Fruit fly (Drosophila melanogaster): ENCODE data around the gene CG14692.
A peak's percentile ranks its signal among the peaks of the same experiment; 100 is the strongest.

The CG14692 gene

DNA sequence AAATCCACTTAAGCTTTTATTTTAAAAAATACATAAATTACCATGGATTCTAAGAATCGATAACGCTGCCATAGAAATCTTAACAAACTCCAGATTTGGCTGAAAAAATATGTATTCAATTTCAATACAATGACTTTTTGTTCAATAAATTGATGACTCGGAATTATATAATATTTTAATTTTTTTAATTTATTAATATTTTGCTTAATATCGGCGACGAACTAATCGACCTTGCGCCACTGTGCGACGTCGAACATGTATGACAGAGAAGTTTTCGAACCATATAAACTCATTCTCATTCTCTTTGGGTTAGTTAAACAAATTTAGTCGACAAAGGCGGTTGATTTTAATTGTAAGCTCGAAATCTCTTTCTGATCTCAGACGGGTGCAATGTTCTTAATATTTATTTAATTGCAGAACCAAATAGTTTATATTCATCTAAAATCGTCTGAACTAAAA, 45.8 kb upstream of the CG14692 start, which contains the start of gene CG42394 (continued):
- TF ChIP-seq peb (GFP tag; IDR thresholded peaks at IDR 0.05) (peak; percentile 78), CG4360 (GFP tag; IDR thresholded peaks at IDR 0.05) (peak; percentile 72), croc (GFP tag; conservative IDR thresholded peaks at IDR 0.05) (peak; percentile 92), CG3726 (GFP tag; IDR thresholded peaks at IDR 0.05) (peak; percentile 88; the same call in 1 of the 3 replicates), h (optimal IDR thresholded peaks at IDR 0.05) (no peak), Bgb (GFP tag; IDR thresholded peaks at IDR 0.05; ENCODE audit: partially characterized antibody) (peak; percentile 30; the same call in 1 of the 2 replicates), insv (GFP tag; optimal IDR thresholded peaks at IDR 0.05) (peak in 1 of 2 experiments; percentile 31), CG16863 (GFP tag; optimal IDR thresholded peaks at IDR 0.05) (peak; percentile 62), dysf (GFP tag; IDR thresholded peaks at IDR 0.05) (peak; percentile 95), abd-A (tag; optimal IDR thresholded peaks at IDR 0.05) (no peak), CG10321 (GFP tag; IDR thresholded peaks at IDR 0.05) (peak; percentile 74), wek (GFP tag; optimal IDR thresholded peaks at IDR 0.05) (peak; percentile 12), dan (GFP tag; IDR thresholded peaks at IDR 0.05) (no peak), Hey (tag; optimal IDR thresholded peaks at IDR 0.05) (peak; percentile 30), CG4424 (GFP tag; optimal IDR thresholded peaks at IDR 0.05) (peak; percentile 96), HLHmδ (GFP tag; optimal IDR thresholded peaks at IDR 0.05) (no peak), jing (GFP tag; optimal IDR thresholded peaks at IDR 0.05) (peak; percentile 73), CG18476 (GFP tag; optimal IDR thresholded peaks at IDR 0.05) (peak; percentile 91), CG6683 (GFP tag; optimal IDR thresholded peaks at IDR 0.05) (peak; percentile 96), CG17912 (GFP tag; optimal IDR thresholded peaks at IDR 0.05) (peak; percentile 80), slbo (GFP tag; IDR thresholded peaks at IDR 0.05) (peak; percentile 89), Hr39 (optimal IDR thresholded peaks at IDR 0.05) (no peak), grau (tag; optimal IDR thresholded peaks at IDR 0.05) (peak; percentile 95), D19A (tag; optimal IDR thresholded peaks at IDR 0.05) (peak; percentile 96), CG3281 (GFP tag; optimal IDR thresholded peaks at IDR 0.05) (peak; percentile 98), jigr1 (GFP tag; IDR thresholded peaks at IDR 0.05) (peak; percentile 21; the same call in 1 of the 3 replicates), Atf6 (GFP tag; IDR thresholded peaks at IDR 0.05) (peak; percentile 96), Rfx (GFP tag; IDR thresholded peaks at IDR 0.05) (peak; percentile 93), Bdp1 (GFP tag; optimal IDR thresholded peaks at IDR 0.05) (peak; percentile 64), otp (GFP tag; IDR thresholded peaks at IDR 0.05) (peak; percentile 93), cas (GFP tag; IDR thresholded peaks at IDR 0.05) (peak; percentile 90), eve (GFP tag; optimal IDR thresholded peaks at IDR 0.05) (peak in 1 of 2 experiments; percentile 67)

DNA sequence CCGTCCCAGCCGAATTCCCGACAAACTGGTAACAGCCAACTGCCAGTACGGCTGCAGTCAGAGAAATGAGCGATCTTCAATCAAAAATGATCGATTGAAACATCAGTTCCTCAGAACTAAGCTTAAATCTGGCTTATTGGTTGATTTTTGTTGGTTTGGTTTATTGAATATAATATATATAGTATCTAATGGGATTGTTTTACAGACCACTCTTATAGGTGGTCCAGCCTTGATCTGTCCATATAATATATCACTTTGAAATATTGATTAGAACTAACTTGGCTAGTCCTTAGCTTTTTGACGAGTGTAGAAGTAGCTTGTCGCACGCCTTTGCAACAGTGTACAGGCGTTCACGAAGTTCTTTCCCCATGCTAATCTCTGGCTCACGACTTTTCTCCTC, 38.7 kb upstream of the CG14692 start:
- TF ChIP-seq CG6854 (GFP tag; optimal IDR thresholded peaks at IDR 0.05): no peak
- TF ChIP-seq btn (GFP tag; optimal IDR thresholded peaks at IDR 0.05): no peak
- TF ChIP-seq Xbp1 (GFP tag; optimal IDR thresholded peaks at IDR 0.05): no peak
- TF ChIP-seq CG10565 (GFP tag; optimal IDR thresholded peaks at IDR 0.05): no peak
- no peak for TF ChIP-seq Chrac-16 (GFP tag; optimal IDR thresholded peaks at IDR 0.05)
- no peak for TF ChIP-seq odd (GFP tag; optimal IDR thresholded peaks at IDR 0.05)
- TF ChIP-seq sens-2 (GFP tag; IDR thresholded peaks at IDR 0.05): no peak
- no peak for TF ChIP-seq twi (tag; optimal IDR thresholded peaks at IDR 0.05)
- TF ChIP-seq Hey (tag; optimal IDR thresholded peaks at IDR 0.05): no peak
- no peak for TF ChIP-seq Neu2 (GFP tag; optimal IDR thresholded peaks at IDR 0.05; ENCODE audit: borderline replicate concordance)
- no peak for TF ChIP-seq chm (GFP tag; IDR thresholded peaks at IDR 0.05)
- TF ChIP-seq CG2678 (tag; optimal IDR thresholded peaks at IDR 0.05): no peak
- TF ChIP-seq CG13624 (GFP tag; optimal IDR thresholded peaks at IDR 0.05): no peak
- no peak for TF ChIP-seq CG31365 (tag; optimal IDR thresholded peaks at IDR 0.05)
- no peak for TF ChIP-seq Ets65A (GFP tag)
